Fruit fly (Drosophila melanogaster) whole organism, prepupa: ENCODE measurements around the gene Or85d.
A peak's percentile ranks its signal among the peaks of the same experiment; 100 is the strongest.

Experiments used
- CG10631 ChIP-seq: fragments of 200-800 bp; sonication (Bioruptor generic); optimal IDR thresholded peaks from 2 replicates; lab custom pipeline; 2016; ENCODE audit warnings: missing biosample characterization, missing genetic modification characterization
- CG10669 ChIP-seq: fragments of 200-800 bp; sonication (Bioruptor generic); optimal IDR thresholded peaks from 3 replicates; lab custom pipeline; 2018; ENCODE audit warnings: missing biosample characterization, mild to moderate bottlenecking, missing genetic modification characterization, moderate library complexity
- CG11762 ChIP-seq: fragments of 200-800 bp; sonication (Bioruptor generic); optimal IDR thresholded peaks from 3 replicates; lab custom pipeline; 2016; ENCODE audit warnings: missing biosample characterization, missing genetic modification characterization; ENCODE audit not compliant: insufficient read depth
- CG11902 ChIP-seq: fragments of 200-800 bp; sonication (Bioruptor generic); optimal IDR thresholded peaks from 3 replicates; lab custom pipeline; 2016; ENCODE audit warnings: missing biosample characterization, missing genetic modification characterization
- CG15336 ChIP-seq: fragments of 200-800 bp; sonication (Bioruptor generic); IDR thresholded peaks from 2 replicates; pipeline ENCODE4 v1.3.6; 2022; ENCODE audit warnings: missing biosample characterization, missing genetic modification characterization
- CG3032 ChIP-seq: fragments of 200-800 bp; optimal IDR thresholded peaks from 2 replicates; lab custom pipeline; 2019; ENCODE audit warnings: missing biosample characterization, mild to moderate bottlenecking, missing genetic modification characterization, moderate library complexity
- CG31627 ChIP-seq: fragments of 200-800 bp; sonication (Bioruptor generic); optimal IDR thresholded peaks from 3 replicates; lab custom pipeline; 2016; ENCODE audit warnings: missing biosample characterization, missing genetic modification characterization
- CG3919 ChIP-seq: fragments of 200-800 bp; sonication (Bioruptor generic); optimal IDR thresholded peaks from 3 replicates; lab custom pipeline; 2016; ENCODE audit warnings: missing biosample characterization, missing genetic modification characterization
- CG4318 ChIP-seq: fragments of 200-800 bp; sonication (Bioruptor generic); optimal IDR thresholded peaks from 3 replicates; lab custom pipeline; 2017; ENCODE audit warnings: missing biosample characterization, mild to moderate bottlenecking, missing genetic modification characterization
- CG6163 ChIP-seq: fragments of 200-800 bp; sonication (Bioruptor generic); IDR thresholded peaks from 3 replicates; pipeline ENCODE4 v1.3.6; 2022; ENCODE audit warnings: missing biosample characterization, missing genetic modification characterization
- CG6276 ChIP-seq: fragments of 200-800 bp; sonication (Bioruptor generic); optimal IDR thresholded peaks from 2 replicates; lab custom pipeline; 2017; ENCODE audit warnings: missing biosample characterization, mild to moderate bottlenecking, missing genetic modification characterization
- CG6854 ChIP-seq: fragments of 200-800 bp; sonication (Bioruptor generic); optimal IDR thresholded peaks from 2 replicates; lab custom pipeline; 2017; ENCODE audit warnings: missing biosample characterization, mild to moderate bottlenecking, missing genetic modification characterization
- CG8119 ChIP-seq: fragments of 200-800 bp; sonication (Bioruptor generic); IDR thresholded peaks from 3 replicates; pipeline ENCODE4 v1.3.6; 2022; ENCODE audit warnings: missing biosample characterization, missing genetic modification characterization
- CG8319 ChIP-seq: fragments of 200-800 bp; sonication (Bioruptor generic); optimal IDR thresholded peaks from 3 replicates; lab custom pipeline; 2016; ENCODE audit warnings: missing biosample characterization, missing genetic modification characterization
- Eip78C ChIP-seq: fragments of 200-800 bp; sonication (Bioruptor generic); peaks from one replicate; lab custom pipeline; 2016; ENCODE audit warnings: missing biosample characterization, missing genetic modification characterization
- Eip93F ChIP-seq: fragments of 200-800 bp; sonication (Bioruptor generic); optimal IDR thresholded peaks from 2 replicates; lab custom pipeline; 2016; ENCODE audit warnings: missing biosample characterization, mild to moderate bottlenecking, missing genetic modification characterization
- Ets21C ChIP-seq: fragments of 200-800 bp; sonication (Bioruptor generic); optimal IDR thresholded peaks from 3 replicates; lab custom pipeline; 2016; ENCODE audit warnings: missing biosample characterization, missing genetic modification characterization
- Hr39 ChIP-seq: fragments of 200-800 bp; sonication (Bioruptor generic); optimal IDR thresholded peaks from 2 replicates; lab custom pipeline; 2016; ENCODE audit warnings: missing biosample characterization, missing genetic modification characterization
- Lpt ChIP-seq: fragments of 200-800 bp; sonication (Bioruptor generic); optimal IDR thresholded peaks from 3 replicates; lab custom pipeline; 2016; ENCODE audit warnings: missing biosample characterization, missing genetic modification characterization
- Smox ChIP-seq: fragments of 200-800 bp; sonication (Bioruptor generic); optimal IDR thresholded peaks from 3 replicates; lab custom pipeline; 2016; ENCODE audit warnings: missing biosample characterization, missing genetic modification characterization
- Sox102F ChIP-seq: fragments of 200-800 bp; sonication (Bioruptor generic); optimal IDR thresholded peaks from 2 replicates; lab custom pipeline; 2016; ENCODE audit warnings: missing biosample characterization, mild to moderate bottlenecking, missing genetic modification characterization
- Sox14 ChIP-seq: fragments of 200-800 bp; sonication (Bioruptor generic); optimal IDR thresholded peaks from 3 replicates; lab custom pipeline; 2016; ENCODE audit warnings: missing biosample characterization, missing genetic modification characterization
- acj6 ChIP-seq: fragments of 200-800 bp; sonication (Bioruptor generic); optimal IDR thresholded peaks from 3 replicates; lab custom pipeline; 2016; ENCODE audit warnings: missing biosample characterization, missing genetic modification characterization
- dac ChIP-seq: fragments of 200-800 bp; sonication (Bioruptor generic); optimal IDR thresholded peaks from 2 replicates; lab custom pipeline; 2017; ENCODE audit warnings: missing biosample characterization, mild to moderate bottlenecking, missing genetic modification characterization
- eg ChIP-seq: fragments of 200-800 bp; sonication (Bioruptor generic); IDR thresholded peaks from 3 replicates; pipeline ENCODE4 v1.3.6; 2022; ENCODE audit warnings: missing biosample characterization, missing genetic modification characterization
- fd59A ChIP-seq: fragments of 200-800 bp; sonication (Bioruptor generic); optimal IDR thresholded peaks from 2 replicates; lab custom pipeline; 2017; ENCODE audit warnings: missing biosample characterization, mild to moderate bottlenecking, missing genetic modification characterization, missing genetic modification reagents
- fd85E ChIP-seq: fragments of 200-800 bp; sonication (Bioruptor generic); optimal IDR thresholded peaks from 3 replicates; lab custom pipeline; 2016; ENCODE audit warnings: missing biosample characterization, missing genetic modification characterization
- pdm3 ChIP-seq: fragments of 200-800 bp; sonication (Bioruptor generic); optimal IDR thresholded peaks from 3 replicates; lab custom pipeline; 2016; ENCODE audit warnings: missing biosample characterization, missing genetic modification characterization
- salr ChIP-seq, 2 experiments: fragments of 200-800 bp; sonication (Bioruptor generic); optimal IDR thresholded peaks; 3 replicates each; lab custom pipeline; 2016 to 2018; ENCODE audit warnings: missing biosample characterization in 2 of 2, missing genetic modification characterization in 2 of 2, mild to moderate bottlenecking in 1 of 2
- spab ChIP-seq: fragments of 200-800 bp; sonication (Bioruptor generic); optimal IDR thresholded peaks from 2 replicates; lab custom pipeline; 2017; ENCODE audit warnings: missing biosample characterization, mild to moderate bottlenecking, missing genetic modification characterization, missing genetic modification reagents
- svp ChIP-seq: fragments of 200-800 bp; sonication (Bioruptor generic); peaks from one replicate; lab custom pipeline; 2016; ENCODE audit warnings: missing biosample characterization, missing genetic modification characterization
- topi ChIP-seq: fragments of 200-800 bp; sonication (Bioruptor generic); optimal IDR thresholded peaks from 3 replicates; lab custom pipeline; 2016; ENCODE audit warnings: missing biosample characterization, missing genetic modification characterization
- vri ChIP-seq: fragments of 200-800 bp; sonication (Bioruptor generic); optimal IDR thresholded peaks from 3 replicates; lab custom pipeline; 2016; ENCODE audit warnings: missing biosample characterization, mild to moderate bottlenecking, missing genetic modification characterization

The Or85d gene

DNA sequence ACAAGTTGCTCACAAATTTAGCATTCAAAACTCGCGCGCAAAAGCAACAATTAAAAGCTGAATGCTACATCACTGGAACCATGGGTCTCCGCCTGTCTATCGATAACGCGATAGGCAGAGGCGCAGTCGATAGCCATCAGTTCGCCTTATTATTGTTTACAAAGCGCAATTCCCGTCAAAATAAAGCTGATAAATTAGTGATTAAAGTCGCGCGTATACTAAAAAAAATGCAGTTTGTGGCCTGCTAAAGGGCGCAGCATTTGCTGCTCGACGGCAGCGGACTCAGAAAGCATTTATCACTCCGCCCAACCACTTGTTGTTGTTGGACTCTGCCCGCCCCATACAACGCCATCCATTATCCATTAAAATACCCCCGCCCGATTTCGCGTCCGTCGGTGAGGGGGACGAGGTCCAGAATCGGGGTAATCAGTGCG is 34.6 kb upstream of the Or85d start, which contains the start of gene CG11737 (continued):
- no peak for TF ChIP-seq topi (GFP tag; lab: Kevin White, UChicago)
- TF ChIP-seq CG6276 (GFP tag; lab: Kevin White, UChicago): peak; percentile 42
- peak; percentile 20; the same call in 1 of the 3 replicates for TF ChIP-seq CG8119
- peak; percentile 28 for TF ChIP-seq spab
- no peak for TF ChIP-seq CG6163
- no peak for TF ChIP-seq fd59A (GFP tag; lab: Kevin White, UChicago)
- peak; percentile 29 for TF ChIP-seq CG10669 (GFP tag; lab: Kevin White, UChicago)
- TF ChIP-seq CG3919: peak; percentile 26

DNA sequence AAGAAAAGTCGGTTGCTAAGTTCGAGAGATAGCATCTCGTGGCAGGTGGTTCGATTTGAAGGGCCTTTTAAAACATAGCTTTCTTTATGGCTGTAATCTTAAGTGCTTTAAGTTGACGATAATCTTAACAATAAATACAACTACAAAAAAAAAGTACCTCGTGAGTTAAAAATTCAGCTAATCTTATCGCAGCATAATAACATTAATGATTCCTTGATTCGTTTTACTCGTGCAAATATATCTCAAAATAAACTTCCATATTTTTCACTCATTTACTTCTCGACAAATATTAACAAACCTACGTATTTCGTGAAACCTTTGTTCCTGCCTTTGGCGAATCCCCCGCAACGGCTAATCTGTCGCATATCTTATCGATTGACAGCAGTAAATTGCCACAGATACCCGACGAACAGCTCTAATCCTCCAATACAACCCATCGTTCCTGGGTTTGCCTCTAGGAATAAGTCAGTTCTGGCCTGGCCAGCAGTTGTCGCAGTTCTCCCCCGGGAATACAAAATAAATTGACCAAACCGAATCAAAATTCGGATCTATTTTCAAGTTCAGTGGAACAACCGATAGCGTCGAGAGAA is 33.7 kb upstream of the Or85d start:
- peak; percentile 2 for TF ChIP-seq Eip93F (GFP tag; lab: Kevin White, UChicago)
- peak; percentile 8 for TF ChIP-seq Sox14 (GFP tag; lab: Kevin White, UChicago)
- TF ChIP-seq CG3032 (tag; lab: Kevin White, UChicago): no peak
- TF ChIP-seq vri (GFP tag; lab: Kevin White, UChicago): peak; percentile 23

DNA sequence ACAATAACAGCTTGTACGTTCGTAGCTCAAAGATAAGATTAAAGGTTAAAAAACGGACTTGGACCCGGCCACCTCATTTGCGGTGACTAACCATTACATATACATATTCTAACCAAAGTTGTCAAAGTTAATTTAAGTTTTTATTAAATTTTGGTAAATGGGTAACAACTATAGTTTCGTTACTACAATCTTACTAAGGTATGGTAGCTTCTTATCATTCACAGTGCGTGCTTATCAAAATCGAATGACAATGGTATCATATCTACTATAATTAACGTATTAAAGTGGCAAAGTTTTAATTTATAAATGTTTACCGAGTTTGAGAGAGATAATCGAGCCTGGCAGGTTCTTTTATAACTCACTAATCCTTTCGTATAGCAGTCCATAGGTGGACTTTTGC is 33.3 kb upstream of the Or85d start:
- TF ChIP-seq Ets21C (GFP tag; lab: Kevin White, UChicago) (no peak), CG6854 (GFP tag; lab: Kevin White, UChicago) (peak; percentile 9), Eip78C (GFP tag; lab: Kevin White, UChicago) (peak; percentile 7), svp (GFP tag; lab: Kevin White, UChicago) (peak; percentile 77)

DNA sequence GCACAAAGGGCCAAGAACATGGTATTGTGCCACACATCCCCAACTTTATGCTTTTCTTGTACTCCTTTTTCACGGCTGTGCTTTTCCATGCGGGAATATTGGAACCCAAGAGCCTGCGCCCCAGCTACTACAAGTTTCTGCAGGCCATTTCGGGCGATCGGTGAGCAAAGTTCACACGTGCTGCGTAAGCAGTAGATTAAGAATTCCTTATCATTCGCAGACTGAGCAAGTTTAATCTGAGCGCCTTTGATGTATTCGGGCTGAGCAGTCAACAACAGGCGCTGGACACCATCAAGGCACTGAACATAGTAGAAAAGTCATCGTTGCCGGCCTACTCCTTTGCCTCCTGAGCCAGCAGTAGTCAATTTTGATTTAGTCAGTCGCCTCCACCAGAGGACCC is 31.6 kb upstream of the Or85d start:
- no peak for TF ChIP-seq dac (GFP tag; lab: Kevin White, UChicago)
- no peak for TF ChIP-seq acj6
- no peak for TF ChIP-seq CG4318
- no peak for TF ChIP-seq Sox14 (GFP tag; lab: Kevin White, UChicago)
- TF ChIP-seq svp (GFP tag; lab: Kevin White, UChicago): peak; percentile 87
- TF ChIP-seq CG11902 (GFP tag; lab: Kevin White, UChicago): no peak

DNA sequence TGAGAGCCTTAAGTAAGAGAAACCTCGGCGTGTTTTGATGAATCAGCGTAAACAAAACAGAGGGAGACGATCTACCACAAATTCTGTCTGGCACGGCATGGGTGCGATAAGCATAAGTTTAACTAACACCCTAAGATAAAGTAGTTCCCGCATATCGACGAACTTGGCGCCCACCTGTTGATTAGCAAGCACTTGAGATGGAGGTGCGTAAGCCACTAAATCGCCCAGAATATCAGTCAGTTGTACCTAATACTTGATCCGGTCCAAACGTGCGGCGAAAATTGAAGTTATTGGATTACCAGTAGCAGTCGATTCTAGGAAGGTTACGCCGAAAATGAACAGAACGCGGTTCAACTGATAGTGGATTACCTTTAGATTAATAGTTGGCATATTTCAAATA is 30.9 kb upstream of the Or85d start, which contains the start of gene CG31454:
Gene CG31454, plus strand, starts transcription at position 160 of the 400 bp plus-strand sequence.
- no peak for TF ChIP-seq CG11762 (GFP tag; lab: Kevin White, UChicago)
- TF ChIP-seq pdm3 (GFP tag; lab: Kevin White, UChicago): no peak
- no peak for TF ChIP-seq CG6163
- TF ChIP-seq acj6: no peak
- no peak for TF ChIP-seq salr (GFP tag; optimal IDR thresholded peaks at IDR 0.05; lab: Kevin White, UChicago)
- TF ChIP-seq CG15336 (GFP tag; lab: Robert Waterston, UW): no peak
- no peak for TF ChIP-seq Sox102F
- TF ChIP-seq CG8319: no peak
- no peak for TF ChIP-seq Smox (GFP tag; lab: Kevin White, UChicago)
- no peak for TF ChIP-seq CG10631 (GFP tag; lab: Kevin White, UChicago)
- TF ChIP-seq Lpt (GFP tag; lab: Kevin White, UChicago): no peak

DNA sequence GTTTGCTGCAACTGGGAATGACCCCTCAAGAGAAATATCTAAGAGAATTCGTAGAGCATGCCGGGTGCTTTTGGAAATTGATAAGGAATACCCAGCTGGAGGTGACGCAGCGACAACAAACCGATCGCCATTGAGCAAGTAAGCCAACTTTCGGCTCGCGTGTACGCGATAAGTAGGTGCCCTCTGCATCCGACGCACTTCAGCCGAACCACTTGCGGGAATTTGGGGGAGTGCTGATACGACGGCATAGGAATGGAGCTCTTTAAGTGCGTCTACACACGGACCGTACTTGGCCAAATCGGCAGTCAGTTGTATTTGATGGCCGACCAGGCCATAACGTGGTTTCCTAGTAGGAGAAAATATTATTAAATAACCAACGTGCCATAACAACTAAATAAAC is 28.7 kb upstream of the Or85d start, which contains the start of gene CG31259:
Gene CG31259, plus strand, starts transcription at position 277 of the 400 bp plus-strand sequence.
- TF ChIP-seq svp (GFP tag; lab: Kevin White, UChicago) (peak; percentile 80), eg (no peak)

DNA sequence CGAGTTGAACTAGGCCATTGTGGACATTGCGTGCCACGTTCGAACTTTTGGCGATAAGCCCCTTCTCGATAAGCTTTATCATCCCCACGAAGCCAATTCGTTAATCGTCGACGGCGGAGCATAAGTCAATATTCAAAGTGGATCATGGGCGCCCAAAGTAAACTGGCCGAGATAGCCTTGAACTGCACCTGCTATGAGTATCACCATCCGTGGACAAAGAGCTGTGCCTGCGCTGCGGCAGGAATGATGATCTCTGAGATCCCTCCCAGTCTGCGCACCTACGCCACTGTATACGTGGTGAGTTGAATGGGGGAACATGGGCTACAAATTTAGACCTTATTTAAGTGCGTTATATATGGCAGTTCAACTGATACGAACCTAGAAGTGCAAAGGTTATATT is 28.1 kb upstream of the Or85d start:
- TF ChIP-seq CG31627 (GFP tag; lab: Kevin White, UChicago) (peak; percentile 35), Ets21C (GFP tag; lab: Kevin White, UChicago) (no peak), CG8319 (peak; percentile 4), Hr39 (GFP tag; lab: Kevin White, UChicago) (peak; percentile 31), dac (GFP tag; lab: Kevin White, UChicago) (no peak), eg (no peak), CG10631 (GFP tag; lab: Kevin White, UChicago) (no peak), svp (GFP tag; lab: Kevin White, UChicago) (peak; percentile 85), fd85E (GFP tag; lab: Kevin White, UChicago) (no peak)
